Worm (Caenorhabditis elegans): ENCODE results near the gene enu-3.2.

DNA sequence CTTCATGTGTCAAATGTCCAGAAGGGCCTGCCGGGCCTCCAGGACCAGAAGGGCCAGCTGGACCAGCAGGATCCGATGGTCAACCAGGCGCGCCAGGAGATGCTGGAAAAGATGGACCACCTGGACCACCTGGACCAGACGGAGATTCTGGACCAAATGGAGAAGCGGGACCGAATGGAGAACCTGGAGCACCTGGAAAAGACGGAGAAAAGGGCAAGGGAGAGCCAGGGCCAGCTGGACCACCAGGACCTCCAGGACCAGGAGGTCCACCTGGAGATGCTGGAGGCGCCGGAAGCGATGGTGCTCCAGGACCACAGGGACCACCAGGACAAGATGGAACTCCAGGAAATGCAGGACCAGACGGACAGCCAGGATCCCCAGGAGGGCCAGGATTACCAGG, 36.4 kb downstream of the enu-3.2 start:
- TF ChIP-seq egl-27 (tag; optimal IDR thresholded peaks at IDR 0.05) (no peak), fkh-10 (GFP tag; optimal IDR thresholded peaks at IDR 0.05) (no peak), fos-1 (tag; optimal IDR thresholded peaks at IDR 0.05) (no peak), ceh-16 (tag; optimal IDR thresholded peaks at IDR 0.05) (no peak), ama-1 (optimal IDR thresholded peaks at IDR 0.05) (no peak), hmg-11 (tag; optimal IDR thresholded peaks at IDR 0.05) (no peak), nhr-237 (tag; optimal IDR thresholded peaks at IDR 0.05) (no peak), nhr-12 (tag; optimal IDR thresholded peaks at IDR 0.05) (no peak), pha-4 (tag; optimal IDR thresholded peaks at IDR 0.05) (no peak), jun-1 (tag; optimal IDR thresholded peaks at IDR 0.05) (no peak), ztf-4 (tag; optimal IDR thresholded peaks at IDR 0.05) (no peak), nhr-76 (tag; optimal IDR thresholded peaks at IDR 0.05) (no peak), ceh-28 (tag; optimal IDR thresholded peaks at IDR 0.05) (no peak)

Measured in whole organism, L3 larva.